Worm (Caenorhabditis elegans) whole organism, late embryonic: ENCODE data around the gene T27E4.1.

Experiments
- T23F11.4 ChIP-seq: fragments of 200-800 bp; sonication (Bioruptor generic); optimal IDR thresholded peaks from 2 replicates; lab custom pipeline; 2018; ENCODE audit warnings: mild to moderate bottlenecking, missing genetic modification characterization, missing compliant biosample characterization
- ceh-9 ChIP-seq: sonication (generic microtip); optimal IDR thresholded peaks from 2 replicates; lab custom pipeline; 2016; ENCODE audit warnings: mild to moderate bottlenecking, missing genetic modification characterization, inconsistent platforms, missing compliant biosample characterization
- fkh-10 ChIP-seq: fragments of 150-350 bp; optimal IDR thresholded peaks from 2 replicates; lab custom pipeline; 2014; ENCODE audit warnings: missing biosample characterization, missing genetic modification reagents, missing genetic modification characterization
- hlh-6 ChIP-seq: sonication (generic microtip); optimal IDR thresholded peaks from 2 replicates; lab custom pipeline; 2016; ENCODE audit warnings: missing genotype, missing genetic modification characterization, missing compliant biosample characterization
- lin-11 ChIP-seq: fragments of 200-800 bp; sonication (Bioruptor generic); optimal IDR thresholded peaks from 2 replicates; lab custom pipeline; 2018; ENCODE audit warnings: mild to moderate bottlenecking, missing genetic modification characterization, missing compliant biosample characterization
- mec-3 ChIP-seq: sonication (generic microtip); optimal IDR thresholded peaks from 2 replicates; lab custom pipeline; 2016; ENCODE audit warnings: borderline replicate concordance, missing genetic modification characterization, missing compliant biosample characterization
- nfya-1 ChIP-seq: sonication (generic microtip); optimal IDR thresholded peaks from 2 replicates; lab custom pipeline; 2017; ENCODE audit warnings: missing genetic modification characterization, mild to moderate bottlenecking, missing compliant biosample characterization, antibody characterized with exemption, moderate library complexity
- unc-42 ChIP-seq: sonication (generic microtip); optimal IDR thresholded peaks from 2 replicates; lab custom pipeline; 2016; ENCODE audit warnings: missing genotype, missing genetic modification characterization, missing compliant biosample characterization
- unc-55 ChIP-seq: sonication (generic microtip); optimal IDR thresholded peaks from 2 replicates; lab custom pipeline; 2017; ENCODE audit warnings: missing biosample characterization, missing genetic modification reagents, missing genetic modification characterization

- TF ChIP-seq unc-42 (tag; lab: Kevin White, UChicago) (no peak), nfya-1 (tag; lab: Kevin White, UChicago) (no peak), mec-3 (tag; lab: Kevin White, UChicago) (no peak), unc-55 (GFP tag; lab: Kevin White, UChicago) (no peak), hlh-6 (tag; lab: Kevin White, UChicago) (no peak), ceh-9 (tag; lab: Kevin White, UChicago) (no peak), T23F11.4 (GFP tag; lab: Kevin White, UChicago) (no peak), lin-11 (tag; lab: Kevin White, UChicago) (no peak), fkh-10 (no peak)
These were observed 15.9 kb upstream of the T27E4.1 start, which contains the start of gene T27E4.7 for ce11 chrV:9076273-9076672.
